Worm (Caenorhabditis elegans) whole organism, young adult: ENCODE measurements around the gene F23F1.2.
A peak's percentile ranks its signal among the peaks of the same experiment; 100 is the strongest.

Source experiments
- B0019.2 ChIP-seq: fragments of 200-800 bp; sonication (Bioruptor generic); conservative IDR thresholded peaks from 2 replicates; pipeline ENCODE4 v1.3.6; 2022; ENCODE audit warnings: missing genetic modification reagents, missing genetic modification characterization, missing compliant biosample characterization
- B0261.1 ChIP-seq: sonication (generic microtip); optimal IDR thresholded peaks from 2 replicates; lab custom pipeline; 2016; ENCODE audit warnings: mild to moderate bottlenecking, missing genetic modification characterization, moderate library complexity, missing compliant biosample characterization
- B0336.3 ChIP-seq: fragments of 200-800 bp; sonication (Bioruptor generic); IDR thresholded peaks from 2 replicates; pipeline ENCODE4 v1.3.6; 2022; ENCODE audit warnings: missing genetic modification characterization, missing compliant biosample characterization
- D2030.7 ChIP-seq: fragments of 200-800 bp; sonication (Bioruptor generic); IDR thresholded peaks from 2 replicates; pipeline ENCODE4 v1.3.6; 2022; ENCODE audit warnings: missing genetic modification reagents, missing genetic modification characterization, missing compliant biosample characterization
- F22D6.2 ChIP-seq: sonication (generic microtip); optimal IDR thresholded peaks from 2 replicates; lab custom pipeline; 2016; ENCODE audit warnings: mild to moderate bottlenecking, missing genetic modification characterization, missing compliant biosample characterization
- F49E8.2 ChIP-seq: sonication (generic microtip); optimal IDR thresholded peaks from 3 replicates; lab custom pipeline; 2017; ENCODE audit warnings: missing genetic modification characterization, mild to moderate bottlenecking, missing compliant biosample characterization, antibody characterized with exemption, moderate library complexity; ENCODE audit not compliant: insufficient read depth
- Y67H2A.10 ChIP-seq: fragments of 200-800 bp; sonication (Bioruptor generic); conservative IDR thresholded peaks from 2 replicates; pipeline ENCODE4 v1.3.6; 2022; ENCODE audit warnings: missing genetic modification reagents, missing genetic modification characterization, missing compliant biosample characterization
- ZK185.1 ChIP-seq: sonication (generic microtip); optimal IDR thresholded peaks from 2 replicates; lab custom pipeline; 2016; ENCODE audit warnings: mild to moderate bottlenecking, missing genetic modification characterization, missing compliant biosample characterization; ENCODE audit not compliant: poor library complexity, severe bottlenecking
- attf-6 ChIP-seq: fragments of 200-800 bp; sonication (Bioruptor generic); IDR thresholded peaks from 2 replicates; pipeline ENCODE4 v1.3.6; 2022; ENCODE audit warnings: missing genetic modification reagents, missing genetic modification characterization, missing compliant biosample characterization
- cebp-1 ChIP-seq, 2 experiments: fragments of 200-800 bp in 1 of 2; sonication (Bioruptor generic) in 1 of 2; sonication (generic microtip) in 1 of 2; IDR thresholded peaks in 1 of 2; optimal IDR thresholded peaks in 1 of 2; 2 replicates each; pipeline versions ENCODE4 v1.3.6 to Lab custom; 2017 to 2022; ENCODE audit warnings: missing compliant biosample characterization in 2 of 2, missing genetic modification characterization in 2 of 2, mild to moderate bottlenecking in 1 of 2, missing genetic modification reagents in 1 of 2, moderate library complexity in 1 of 2
- cebp-2 ChIP-seq: fragments of 200-800 bp; sonication (Bioruptor generic); IDR thresholded peaks from 2 replicates; pipeline ENCODE4 v1.3.6; 2022; ENCODE audit warnings: missing genetic modification characterization, missing compliant biosample characterization
- ceh-27 ChIP-seq: fragments of 200-800 bp; sonication (Bioruptor generic); optimal IDR thresholded peaks from 2 replicates; lab custom pipeline; 2018; ENCODE audit warnings: mild to moderate bottlenecking, missing genetic modification characterization, moderate library complexity, missing compliant biosample characterization
- ceh-58 ChIP-seq: fragments of 200-800 bp; sonication (Bioruptor generic); IDR thresholded peaks from 2 replicates; pipeline ENCODE4 v1.3.6; 2022; ENCODE audit warnings: missing genetic modification characterization, missing compliant biosample characterization
- dox-1 ChIP-seq: fragments of 200-800 bp; sonication (Bioruptor generic); IDR thresholded peaks from 2 replicates; pipeline ENCODE4 v1.3.6; 2022; ENCODE audit warnings: missing genetic modification reagents, missing genetic modification characterization, missing compliant biosample characterization
- dpl-1 ChIP-seq: fragments of 150-350 bp; optimal IDR thresholded peaks from 2 replicates; lab custom pipeline; 2014; ENCODE audit warnings: missing biosample characterization, missing genetic modification reagents, missing genetic modification characterization
- efl-1 ChIP-seq: fragments of 150-350 bp; optimal IDR thresholded peaks from 2 replicates; lab custom pipeline; 2014; ENCODE audit warnings: missing biosample characterization, missing genetic modification reagents, missing genetic modification characterization
- egl-18 ChIP-seq: fragments of 200-800 bp; sonication (Bioruptor generic); IDR thresholded peaks from 2 replicates; pipeline ENCODE4 v1.3.6; 2022; ENCODE audit warnings: missing genetic modification reagents, missing genetic modification characterization, missing compliant biosample characterization
- egrh-3 ChIP-seq: fragments of 200-800 bp; sonication (Bioruptor generic); IDR thresholded peaks from 2 replicates; pipeline ENCODE4 v1.3.6; 2022; ENCODE audit warnings: missing genetic modification reagents, missing genetic modification characterization, missing compliant biosample characterization
- ekl-4 ChIP-seq: fragments of 200-800 bp; sonication (Bioruptor generic); IDR thresholded peaks from 2 replicates; pipeline ENCODE4 v1.3.6; 2022; ENCODE audit warnings: missing genetic modification reagents, missing genetic modification characterization, missing compliant biosample characterization
- hlh-26 ChIP-seq: fragments of 200-800 bp; sonication (Bioruptor generic); conservative IDR thresholded peaks from 2 replicates; pipeline ENCODE4 v1.3.6; 2022; ENCODE audit warnings: missing genetic modification reagents, missing genetic modification characterization, missing compliant biosample characterization
- hsf-1 ChIP-seq: fragments of 200-800 bp; sonication (Bioruptor generic); IDR thresholded peaks from 2 replicates; pipeline ENCODE4 v1.3.6; 2022; ENCODE audit warnings: missing genetic modification reagents, missing genetic modification characterization, missing compliant biosample characterization
- let-607 ChIP-seq, 2 experiments: fragments of 200-800 bp in 1 of 2; sonication (Bioruptor generic) in 1 of 2; sonication (generic microtip) in 1 of 2; optimal IDR thresholded peaks; 2 replicates each; lab custom pipeline; 2016 to 2018; ENCODE audit warnings: mild to moderate bottlenecking in 2 of 2, missing compliant biosample characterization in 2 of 2, missing genetic modification characterization in 2 of 2, moderate library complexity in 2 of 2, missing genotype in 1 of 2
- lin-26 ChIP-seq: fragments of 200-800 bp; sonication (Bioruptor generic); IDR thresholded peaks from 2 replicates; pipeline ENCODE4 v1.3.6; 2022; ENCODE audit warnings: missing genetic modification reagents, missing genetic modification characterization, missing compliant biosample characterization
- lin-35 ChIP-seq, 3 experiments: fragments of 150-350 bp in 2 of 3; sonication (generic microtip) in 1 of 3; optimal IDR thresholded peaks; 2 replicates each; lab custom pipeline; 2014 to 2018; ENCODE audit warnings: missing biosample characterization in 3 of 3, missing genetic modification characterization in 3 of 3, missing genetic modification reagents in 3 of 3
- lin-40 ChIP-seq: sonication (generic microtip); optimal IDR thresholded peaks from 2 replicates; lab custom pipeline; 2016; ENCODE audit warnings: missing genetic modification characterization, mild to moderate bottlenecking, missing compliant biosample characterization, missing genotype, missing genetic modification reagents
- lin-54 ChIP-seq: fragments of 200-800 bp; sonication (Bioruptor generic); optimal IDR thresholded peaks from 2 replicates; lab custom pipeline; 2018; ENCODE audit warnings: mild to moderate bottlenecking, missing genetic modification characterization, missing compliant biosample characterization
- madf-6 ChIP-seq: fragments of 200-800 bp; sonication (Bioruptor generic); IDR thresholded peaks from 2 replicates; pipeline ENCODE4 v1.3.6; 2022; ENCODE audit warnings: missing genetic modification reagents, missing genetic modification characterization, missing compliant biosample characterization
- mcd-1 ChIP-seq: fragments of 200-800 bp; sonication (Bioruptor generic); IDR thresholded peaks from 2 replicates; pipeline ENCODE4 v1.3.6; 2022; ENCODE audit warnings: missing genetic modification reagents, missing genetic modification characterization, missing compliant biosample characterization
- nfya-2 ChIP-seq: fragments of 200-800 bp; sonication (Bioruptor generic); IDR thresholded peaks from 2 replicates; pipeline ENCODE4 v1.3.6; 2022; ENCODE audit warnings: missing genetic modification reagents, missing genetic modification characterization, missing compliant biosample characterization
- nhr-179 ChIP-seq: sonication (generic microtip); optimal IDR thresholded peaks from 2 replicates; lab custom pipeline; 2016; ENCODE audit warnings: mild to moderate bottlenecking, missing genetic modification characterization, missing compliant biosample characterization
- rcor-1 ChIP-seq: fragments of 200-800 bp; sonication (Bioruptor generic); IDR thresholded peaks from 2 replicates; pipeline ENCODE4 v1.3.6; 2022; ENCODE audit warnings: missing genetic modification reagents, missing genetic modification characterization, missing compliant biosample characterization
- sdz-38 ChIP-seq: sonication (generic microtip); optimal IDR thresholded peaks from 2 replicates; lab custom pipeline; 2016; ENCODE audit warnings: missing genotype, missing genetic modification characterization, missing compliant biosample characterization
- snpc-4 ChIP-seq, 5 experiments: fragments of 150-350 bp in 1 of 5; sonication (generic microtip) in 4 of 5; optimal IDR thresholded peaks; 2 replicates each; lab custom pipeline; 2014 to 2018; ENCODE audit warnings: missing genetic modification characterization in 5 of 5, missing biosample characterization in 3 of 5, antibody characterized with exemption in 2 of 5, mild to moderate bottlenecking in 2 of 5, missing compliant biosample characterization in 2 of 5, missing genotype in 2 of 5, moderate library complexity in 2 of 5, missing genetic modification reagents in 1 of 5
- somi-1 ChIP-seq: fragments of 200-800 bp; sonication (Bioruptor generic); optimal IDR thresholded peaks from 2 replicates; lab custom pipeline; 2018; ENCODE audit warnings: mild to moderate bottlenecking, missing genetic modification characterization, missing compliant biosample characterization
- tbp1 ChIP-seq: fragments of 200-800 bp; sonication (Bioruptor generic); optimal IDR thresholded peaks from 2 replicates; lab custom pipeline; 2018; ENCODE audit warnings: mild to moderate bottlenecking, missing genetic modification characterization, missing compliant biosample characterization
- tbx-9 ChIP-seq: sonication (generic microtip); optimal IDR thresholded peaks from 2 replicates; lab custom pipeline; 2016; ENCODE audit warnings: borderline replicate concordance, missing genetic modification characterization, inconsistent platforms, missing compliant biosample characterization
- unc-130 ChIP-seq: sonication (generic microtip); optimal IDR thresholded peaks from 2 replicates; lab custom pipeline; 2016; ENCODE audit warnings: missing genetic modification reagents, missing genetic modification characterization, missing compliant biosample characterization
- ztf-18 ChIP-seq: sonication (generic microtip); optimal IDR thresholded peaks from 2 replicates; lab custom pipeline; 2016; ENCODE audit warnings: missing genotype, mild to moderate bottlenecking, missing genetic modification characterization, missing compliant biosample characterization

Gene F23F1.2

ce11 chrII:41914-42313 is 7.9 kb downstream of the F23F1.2 start, which contains the start of gene F23F1.10 (continued):
- TF ChIP-seq F49E8.2 (tag; lab: Kevin White, UChicago) (peak; percentile 44), nhr-179 (tag; lab: Kevin White, UChicago) (no peak), hsf-1 (GFP tag; lab: Robert Waterston, UW) (0 out of 2 replicates have a peak, but pooled peaks have one; percentile 6), B0261.1 (tag; lab: Kevin White, UChicago) (no peak), Y67H2A.10 (no peak), attf-6 (GFP tag; lab: Robert Waterston, UW) (no peak), sdz-38 (tag; lab: Kevin White, UChicago) (no peak), B0336.3 (GFP tag; lab: Robert Waterston, UW) (peak; percentile 73), lin-26 (GFP tag; lab: Robert Waterston, UW) (no peak), lin-35 (GFP tag; optimal IDR thresholded peaks at IDR 0.05; lab: Kevin White, UChicago) (no peak), efl-1 (GFP tag; lab: Kevin White, UChicago) (peak; percentile 4), D2030.7 (GFP tag; lab: Robert Waterston, UW) (0 out of 2 replicates have a peak, but pooled peaks have one; percentile 21), tbp1 (GFP tag; lab: Kevin White, UChicago) (peak; percentile 16), cebp-2 (GFP tag; lab: Robert Waterston, UW) (no peak)

- no peak for TF ChIP-seq cebp-1 (GFP tag; IDR thresholded peaks at IDR 0.05; lab: Robert Waterston, UW)
- peak; percentile 10 for TF ChIP-seq cebp-1 (tag; optimal IDR thresholded peaks at IDR 0.05; lab: Kevin White, UChicago)
- no peak for TF ChIP-seq B0336.3 (GFP tag; lab: Robert Waterston, UW)
- peak in 1 of 3 experiments; percentile 57 for TF ChIP-seq lin-35 (GFP tag; optimal IDR thresholded peaks at IDR 0.05; lab: Kevin White, UChicago)
- no peak for TF ChIP-seq lin-26 (GFP tag; lab: Robert Waterston, UW)
- no peak for TF ChIP-seq nfya-2 (GFP tag; lab: Robert Waterston, UW)
- TF ChIP-seq madf-6 (GFP tag; lab: Robert Waterston, UW) = peak; percentile 44; the same call in 1 of the 2 replicates
- TF ChIP-seq ceh-27 (GFP tag; lab: Kevin White, UChicago) = peak; percentile 7
- no peak for TF ChIP-seq egrh-3 (GFP tag; lab: Robert Waterston, UW)
- TF ChIP-seq dox-1 = peak; percentile 41; the same call in 1 of the 2 replicates
- peak; percentile 66 for TF ChIP-seq D2030.7 (GFP tag; lab: Robert Waterston, UW)
- TF ChIP-seq rcor-1 = peak; percentile 41; the same call in 1 of the 2 replicates
- TF ChIP-seq unc-130 = no peak
- no peak for TF ChIP-seq egl-18 (GFP tag; lab: Robert Waterston, UW)
- TF ChIP-seq dpl-1 (GFP tag; lab: Kevin White, UChicago) = peak; percentile 17
- TF ChIP-seq hlh-26 (GFP tag; lab: Robert Waterston, UW) = no peak
- no peak for TF ChIP-seq lin-54 (GFP tag; lab: Kevin White, UChicago)
- peak; percentile 27 for TF ChIP-seq efl-1 (GFP tag; lab: Kevin White, UChicago)
- TF ChIP-seq B0261.1 (tag; lab: Kevin White, UChicago) = no peak
- no peak for TF ChIP-seq tbx-9 (tag; lab: Kevin White, UChicago)
- TF ChIP-seq ZK185.1 (tag; lab: Kevin White, UChicago) = peak; percentile 26
- no peak for TF ChIP-seq ztf-18 (tag; lab: Kevin White, UChicago)
- no peak for TF ChIP-seq somi-1 (GFP tag; lab: Kevin White, UChicago)
- TF ChIP-seq let-607 (tag; optimal IDR thresholded peaks at IDR 0.05; lab: Kevin White, UChicago) = peak in 1 of 2 experiments; percentile 19
- TF ChIP-seq ceh-58 (GFP tag; lab: Robert Waterston, UW) = no peak
- TF ChIP-seq lin-40 (tag; lab: Kevin White, UChicago) = peak; percentile 27
- TF ChIP-seq mcd-1 (GFP tag; lab: Robert Waterston, UW) = peak; percentile 81
- no peak for TF ChIP-seq B0019.2 (GFP tag; lab: Robert Waterston, UW)
- TF ChIP-seq ekl-4 (GFP tag; lab: Robert Waterston, UW) = no peak
- TF ChIP-seq F22D6.2 (tag; lab: Kevin White, UChicago) = no peak
- no peak for TF ChIP-seq snpc-4 (GFP tag; optimal IDR thresholded peaks at IDR 0.05; lab: Kevin White, UChicago)
- peak in 2 of 4 experiments; percentile 4 to 37 for TF ChIP-seq snpc-4 (tag; optimal IDR thresholded peaks at IDR 0.05; lab: Kevin White, UChicago)
Observed at ce11 chrII:43640-44039, 9.6 kb downstream of the F23F1.2 start, which contains the start of gene nfyc-1. nfyc-1 (plus strand) TSS chrII:43907.
